Worm (Caenorhabditis elegans) whole organism, late embryonic: ENCODE measurements around the gene T10H9.1.

Experiments
- F13H6.1 ChIP-seq: sonication (generic microtip); optimal IDR thresholded peaks from 2 replicates; lab custom pipeline; 2016; ENCODE audit warnings: missing genetic modification characterization, missing compliant biosample characterization
- ama-1 ChIP-seq: fragments of 150-350 bp; optimal IDR thresholded peaks from 2 replicates; lab custom pipeline; 2014
- ceh-19 ChIP-seq: fragments of 200-800 bp; sonication (Bioruptor generic); optimal IDR thresholded peaks from 2 replicates; lab custom pipeline; 2018; ENCODE audit warnings: mild to moderate bottlenecking, missing genetic modification characterization, missing compliant biosample characterization
- ceh-31 ChIP-seq: sonication (generic microtip); optimal IDR thresholded peaks from 2 replicates; lab custom pipeline; 2016; ENCODE audit warnings: missing genetic modification characterization, missing compliant biosample characterization
- ceh-45 ChIP-seq: fragments of 200-800 bp; sonication (Bioruptor generic); IDR thresholded peaks from 2 replicates; pipeline ENCODE4 v1.3.6; 2022; ENCODE audit warnings: missing genetic modification reagents, missing genetic modification characterization, missing compliant biosample characterization
- ceh-6 ChIP-seq: fragments of 200-800 bp; sonication (Bioruptor generic); optimal IDR thresholded peaks from 2 replicates; lab custom pipeline; 2018; ENCODE audit warnings: mild to moderate bottlenecking, missing genetic modification characterization, missing compliant biosample characterization
- dve-1 ChIP-seq: sonication (generic microtip); optimal IDR thresholded peaks from 2 replicates; lab custom pipeline; 2017; ENCODE audit warnings: antibody characterized with exemption, mild to moderate bottlenecking, missing genetic modification characterization, missing compliant biosample characterization
- pha-2 ChIP-seq: sonication (generic microtip); optimal IDR thresholded peaks from 2 replicates; lab custom pipeline; 2017; ENCODE audit warnings: mild to moderate bottlenecking, missing genetic modification characterization, missing compliant biosample characterization
- pqm-1 ChIP-seq: sonication (generic microtip); optimal IDR thresholded peaks from 2 replicates; lab custom pipeline; 2016; ENCODE audit warnings: missing genetic modification characterization, missing compliant biosample characterization
- ttx-3 ChIP-seq: sonication (generic microtip); optimal IDR thresholded peaks from 2 replicates; lab custom pipeline; 2016; ENCODE audit warnings: missing genetic modification reagents, missing genetic modification characterization, missing compliant biosample characterization
- unc-55 ChIP-seq: sonication (generic microtip); optimal IDR thresholded peaks from 2 replicates; lab custom pipeline; 2017; ENCODE audit warnings: missing biosample characterization, missing genetic modification reagents, missing genetic modification characterization
- ztf-16 ChIP-seq: sonication (generic microtip); optimal IDR thresholded peaks from 2 replicates; lab custom pipeline; 2017; ENCODE audit warnings: missing genetic modification characterization, missing compliant biosample characterization

ce11 chrV:6656451-6657115 is 7.2 kb downstream of the T10H9.1 start, which contains the start of gene snb-1:
- no peak for TF ChIP-seq ceh-19 (GFP tag; lab: Kevin White, UChicago)
- TF ChIP-seq ztf-16 (tag; lab: Kevin White, UChicago), result no peak
- TF ChIP-seq pqm-1 (tag; lab: Kevin White, UChicago), result no peak
- TF ChIP-seq ttx-3 (tag; lab: Kevin White, UChicago), result no peak
- TF ChIP-seq unc-55, result peak; percentile 72
- no peak for TF ChIP-seq ama-1 (lab: Kevin White, UChicago)
- peak; percentile 46 for TF ChIP-seq dve-1 (tag; lab: Kevin White, UChicago)
- peak; percentile 35 for TF ChIP-seq ceh-31
- no peak for TF ChIP-seq F13H6.1
- TF ChIP-seq ceh-45 (GFP tag; lab: Robert Waterston, UW), result no peak
- TF ChIP-seq ceh-6 (GFP tag; lab: Kevin White, UChicago), result no peak
- no peak for TF ChIP-seq pha-2 (tag; lab: Kevin White, UChicago)
